Fruit fly (Drosophila melanogaster): ENCODE results near the gene kirre.
A peak's percentile ranks its signal among the peaks of the same experiment; 100 is the strongest.

Gene kirre

dm6 chrX:3007770-3008169 lies 267.6 kb downstream of the kirre start (continued):
- TF ChIP-seq Blimp-1 (GFP tag; optimal IDR thresholded peaks at IDR 0.05): no peak
- TF ChIP-seq Hr39 (GFP tag; optimal IDR thresholded peaks at IDR 0.05): peak; percentile 15
- no peak for TF ChIP-seq CG7368 (GFP tag; optimal IDR thresholded peaks at IDR 0.05)
- TF ChIP-seq salr (GFP tag; optimal IDR thresholded peaks at IDR 0.05): peak; percentile 18 to 24
- TF ChIP-seq Hr4 (GFP tag; optimal IDR thresholded peaks at IDR 0.05): peak; percentile 42
- TF ChIP-seq Sox14 (GFP tag; optimal IDR thresholded peaks at IDR 0.05): peak; percentile 36
- peak; percentile 21; the same call in 1 of the 2 replicates for TF ChIP-seq Gug (GFP tag; IDR thresholded peaks at IDR 0.05)
- TF ChIP-seq CG9139 (GFP tag; optimal IDR thresholded peaks at IDR 0.05): no peak
- peak; percentile 33 for TF ChIP-seq CG4318 (GFP tag; optimal IDR thresholded peaks at IDR 0.05)
- peak; percentile 12 for TF ChIP-seq Met (GFP tag; optimal IDR thresholded peaks at IDR 0.05)
- peak; percentile 30 for TF ChIP-seq CG1621 (tag; optimal IDR thresholded peaks at IDR 0.05)
- peak; percentile 44 for TF ChIP-seq Ets96B (tag; optimal IDR thresholded peaks at IDR 0.05)
- no peak for TF ChIP-seq fkh (GFP tag; optimal IDR thresholded peaks at IDR 0.05)
- TF ChIP-seq CG6808 (GFP tag; optimal IDR thresholded peaks at IDR 0.05): peak; percentile 36
- no peak for TF ChIP-seq dac (GFP tag; optimal IDR thresholded peaks at IDR 0.05)
- peak; percentile 33 for TF ChIP-seq dsx (GFP tag; optimal IDR thresholded peaks at IDR 0.05; ENCODE audit: poor library complexity, severe bottlenecking)
- no peak for TF ChIP-seq spab (GFP tag; optimal IDR thresholded peaks at IDR 0.05)
- peak; percentile 52 for TF ChIP-seq CG10631 (GFP tag; optimal IDR thresholded peaks at IDR 0.05)
- TF ChIP-seq Eip78C (GFP tag): peak; percentile 76
- peak; percentile 53 for TF ChIP-seq pdm3 (GFP tag; optimal IDR thresholded peaks at IDR 0.05)
- no peak for TF ChIP-seq Sox102F (GFP tag; optimal IDR thresholded peaks at IDR 0.05)
- peak; percentile 30 for TF ChIP-seq CG6792 (GFP tag; optimal IDR thresholded peaks at IDR 0.05)
- TF ChIP-seq CG8632 (GFP tag; optimal IDR thresholded peaks at IDR 0.05): no peak
- TF ChIP-seq CG3919 (GFP tag; optimal IDR thresholded peaks at IDR 0.05): peak; percentile 37
- peak; percentile 35 for TF ChIP-seq OdsH (GFP tag; optimal IDR thresholded peaks at IDR 0.05)
- TF ChIP-seq CG16779 (tag; optimal IDR thresholded peaks at IDR 0.05): no peak
- TF ChIP-seq CG11294 (GFP tag; IDR thresholded peaks at IDR 0.05): no peak
- no peak for TF ChIP-seq Sox15 (GFP tag; optimal IDR thresholded peaks at IDR 0.05)
- TF ChIP-seq achi (GFP tag; optimal IDR thresholded peaks at IDR 0.05): peak; percentile 48
- TF ChIP-seq CG31627 (GFP tag; optimal IDR thresholded peaks at IDR 0.05): no peak
- no peak for TF ChIP-seq Eip93F (GFP tag; optimal IDR thresholded peaks at IDR 0.05)
- peak; percentile 43 for TF ChIP-seq Eip75B (GFP tag; optimal IDR thresholded peaks at IDR 0.05)

- TF ChIP-seq Hr4 (GFP tag; optimal IDR thresholded peaks at IDR 0.05) (no peak), spab (GFP tag; optimal IDR thresholded peaks at IDR 0.05) (peak; percentile 36), Eip75B (GFP tag; optimal IDR thresholded peaks at IDR 0.05) (peak; percentile 41), salr (GFP tag; optimal IDR thresholded peaks at IDR 0.05) (no peak), CG6854 (GFP tag; optimal IDR thresholded peaks at IDR 0.05) (no peak), fkh (GFP tag; optimal IDR thresholded peaks at IDR 0.05) (no peak), CG10631 (GFP tag; optimal IDR thresholded peaks at IDR 0.05) (peak; percentile 55), CG6808 (GFP tag; optimal IDR thresholded peaks at IDR 0.05) (peak; percentile 30), CG7368 (GFP tag; optimal IDR thresholded peaks at IDR 0.05) (peak; percentile 25), CG32006 (GFP tag; optimal IDR thresholded peaks at IDR 0.05) (peak; percentile 49), Gug (GFP tag; IDR thresholded peaks at IDR 0.05) (no peak), cyc (GFP tag; optimal IDR thresholded peaks at IDR 0.05) (peak; percentile 30), CG4318 (GFP tag; optimal IDR thresholded peaks at IDR 0.05) (no peak), dsx (GFP tag; optimal IDR thresholded peaks at IDR 0.05; ENCODE audit: poor library complexity, severe bottlenecking) (peak; percentile 40), Hr38 (GFP tag; optimal IDR thresholded peaks at IDR 0.05) (no peak), Sox14 (GFP tag; optimal IDR thresholded peaks at IDR 0.05) (peak; percentile 24), fd59A (GFP tag; optimal IDR thresholded peaks at IDR 0.05) (peak; percentile 5), esn (GFP tag; optimal IDR thresholded peaks at IDR 0.05) (peak; percentile 42), CG34406 (GFP tag; optimal IDR thresholded peaks at IDR 0.05) (peak; percentile 14), Smox (GFP tag; optimal IDR thresholded peaks at IDR 0.05) (peak; percentile 42), vri (GFP tag; optimal IDR thresholded peaks at IDR 0.05) (peak; percentile 15), Eip78C (GFP tag) (peak; percentile 79), CG8632 (GFP tag; optimal IDR thresholded peaks at IDR 0.05) (peak; percentile 16), lz (GFP tag; optimal IDR thresholded peaks at IDR 0.05) (peak; percentile 59), OdsH (GFP tag; optimal IDR thresholded peaks at IDR 0.05) (peak; percentile 47), Hr39 (GFP tag; optimal IDR thresholded peaks at IDR 0.05) (peak; percentile 32), Blimp-1 (GFP tag; optimal IDR thresholded peaks at IDR 0.05) (no peak), CG15336 (GFP tag; IDR thresholded peaks at IDR 0.05) (no peak), CG6792 (GFP tag; optimal IDR thresholded peaks at IDR 0.05) (peak; percentile 48), ss (GFP tag; optimal IDR thresholded peaks at IDR 0.05) (peak; percentile 22 to 29), CG10669 (GFP tag; optimal IDR thresholded peaks at IDR 0.05) (peak; percentile 56), CG6276 (GFP tag; optimal IDR thresholded peaks at IDR 0.05) (no peak), CG8119 (GFP tag; IDR thresholded peaks at IDR 0.05) (0 out of 3 replicates have a peak, but pooled peaks have one; percentile 23), Sox102F (GFP tag; optimal IDR thresholded peaks at IDR 0.05) (peak; percentile 45), CG1621 (tag; optimal IDR thresholded peaks at IDR 0.05) (peak; percentile 42)
Observed at dm6 chrX:3009986-3010385, 269.8 kb downstream of the kirre start.

All from whole organism, prepupa.